Worm (Caenorhabditis elegans) whole organism, L1 larva: ENCODE measurements around the gene mdh-1.

Source experiments
- ama-1 ChIP-seq: fragments of 150-350 bp; optimal IDR thresholded peaks from 2 replicates; lab custom pipeline; 2014
- egl-13 ChIP-seq: sonication (generic microtip); optimal IDR thresholded peaks from 2 replicates; lab custom pipeline; 2016; ENCODE audit warnings: missing genotype, missing genetic modification reagents, missing genetic modification characterization, missing compliant biosample characterization
- egl-27 ChIP-seq, 2 experiments: fragments of 150-350 bp in 1 of 2; sonication (generic microtip); optimal IDR thresholded peaks; 3 replicates each; lab custom pipeline; 2017 to 2018; ENCODE audit warnings: missing biosample characterization in 2 of 2, missing genetic modification characterization in 2 of 2, missing genetic modification reagents in 2 of 2
- elt-3 ChIP-seq, 6 experiments: fragments of 150-350 bp in 1 of 6; sonication (generic microtip); optimal IDR thresholded peaks; 2 replicates each; lab custom pipeline; 2017 to 2018; ENCODE audit warnings: missing biosample characterization in 6 of 6, missing genetic modification characterization in 6 of 6, inconsistent platforms in 1 of 6
- mdl-1 ChIP-seq, 2 experiments: fragments of 150-350 bp; optimal IDR thresholded peaks; 2 replicates each; lab custom pipeline; 2014 to 2017; ENCODE audit warnings: missing biosample characterization in 2 of 2, missing genetic modification characterization in 2 of 2, inconsistent platforms in 1 of 2
- nhr-12 ChIP-seq: sonication (generic microtip); optimal IDR thresholded peaks from 2 replicates; lab custom pipeline; 2017; ENCODE audit warnings: missing biosample characterization, missing genetic modification characterization
- nhr-20 ChIP-seq: sonication (generic microtip); optimal IDR thresholded peaks from 2 replicates; lab custom pipeline; 2016; ENCODE audit warnings: mild to moderate bottlenecking, missing genetic modification characterization, missing compliant biosample characterization
- nhr-28 ChIP-seq: fragments of 150-350 bp; optimal IDR thresholded peaks from 2 replicates; lab custom pipeline; 2014; ENCODE audit warnings: missing biosample characterization, missing genetic modification characterization
- nhr-76 ChIP-seq: sonication (generic microtip); optimal IDR thresholded peaks from 2 replicates; lab custom pipeline; 2017; ENCODE audit warnings: missing biosample characterization, missing genetic modification characterization
- ztf-11 ChIP-seq, 2 experiments: sonication (generic microtip); optimal IDR thresholded peaks; 2 replicates each; lab custom pipeline; 2016 to 2017; ENCODE audit warnings: missing genetic modification characterization in 2 of 2, missing biosample characterization in 1 of 2, missing compliant biosample characterization in 1 of 2

ce11 chrV:6558103-6558502 lies 41.8 kb upstream of the mdh-1 start, which contains the start of gene spp-20:
- TF ChIP-seq nhr-12 (tag; lab: Kevin White, UChicago) (no peak), ztf-11 (tag; optimal IDR thresholded peaks at IDR 0.05; lab: Kevin White, UChicago) (no peak), nhr-76 (tag; lab: Kevin White, UChicago) (no peak), mdl-1 (tag; optimal IDR thresholded peaks at IDR 0.05; lab: Kevin White, UChicago) (no peak), egl-27 (tag; optimal IDR thresholded peaks at IDR 0.05; lab: Kevin White, UChicago) (no peak), egl-13 (tag; lab: Kevin White, UChicago) (no peak), nhr-28 (tag; lab: Kevin White, UChicago) (no peak), nhr-20 (no peak), elt-3 (tag; optimal IDR thresholded peaks at IDR 0.05; lab: Kevin White, UChicago) (no peak), ama-1 (lab: Kevin White, UChicago) (no peak)
